Fruit fly (Drosophila melanogaster): ENCODE results near the gene CG15879.

Gene CG15879

DNA sequence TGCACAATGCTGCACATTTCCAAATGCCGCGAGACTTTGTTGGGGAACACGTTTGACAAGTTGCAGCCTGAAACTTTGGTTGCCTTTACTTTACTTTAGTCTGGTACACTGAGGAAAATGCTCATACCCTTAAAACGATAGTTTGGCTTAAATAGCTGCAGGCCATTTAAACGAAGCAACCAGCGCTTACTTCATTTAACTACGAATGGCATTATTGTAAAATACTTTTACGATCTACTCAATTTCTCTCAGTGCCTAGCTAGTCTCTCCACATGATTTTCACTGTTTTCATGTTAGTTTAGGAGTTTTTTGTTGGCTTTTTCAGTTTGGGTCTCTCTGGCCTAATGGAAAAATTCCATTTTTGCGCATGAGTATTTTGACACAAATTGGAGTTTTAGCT, 6.9 kb downstream of the CG15879 start (continued):
- TF ChIP-seq CG1602 (GFP tag; optimal IDR thresholded peaks at IDR 0.05) (peak; percentile 51), disco-r (GFP tag; optimal IDR thresholded peaks at IDR 0.05) (no peak), lov (optimal IDR thresholded peaks at IDR 0.05) (no peak), lov (GFP tag; IDR thresholded peaks at IDR 0.05) (peak; percentile 88), CG8765 (GFP tag; IDR thresholded peaks at IDR 0.05) (peak; percentile 29; the same call in 1 of the 2 replicates), CrebB (tag; optimal IDR thresholded peaks at IDR 0.05) (peak; percentile 21), CG2129 (GFP tag; IDR thresholded peaks at IDR 0.05; ENCODE audit: partially characterized antibody) (no peak), HmgZ (tag; optimal IDR thresholded peaks at IDR 0.05) (peak; percentile 40), CG1832 (GFP tag; optimal IDR thresholded peaks at IDR 0.05) (no peak), Hsf (GFP tag; optimal IDR thresholded peaks at IDR 0.05) (peak; percentile 62), Med (GFP tag) (peak; percentile 91), yki (optimal IDR thresholded peaks at IDR 0.05) (no peak), CG14014 (GFP tag; IDR thresholded peaks at IDR 0.05) (peak; percentile 82), CG33557 (GFP tag; optimal IDR thresholded peaks at IDR 0.05) (peak; percentile 61), tll (GFP tag; optimal IDR thresholded peaks at IDR 0.05) (no peak), dm (GFP tag; optimal IDR thresholded peaks at IDR 0.05) (peak; percentile 41), psq (GFP tag; optimal IDR thresholded peaks at IDR 0.05) (no peak), BEAF-32 (GFP tag; optimal IDR thresholded peaks at IDR 0.05) (no peak), CG14441 (GFP tag; IDR thresholded peaks at IDR 0.05) (peak; percentile 84), Myb (GFP tag; optimal IDR thresholded peaks at IDR 0.05) (no peak), CG6683 (GFP tag; optimal IDR thresholded peaks at IDR 0.05) (no peak), PHDP (tag; optimal IDR thresholded peaks at IDR 0.05) (peak; percentile 55), Dbx (GFP tag; IDR thresholded peaks at IDR 0.05) (no peak), CG6654 (GFP tag; optimal IDR thresholded peaks at IDR 0.05) (peak; percentile 65), Sry-δ (GFP tag; optimal IDR thresholded peaks at IDR 0.05) (peak; percentile 36), CoRest (tag; optimal IDR thresholded peaks at IDR 0.05) (peak; percentile 67), CG30403 (GFP tag; optimal IDR thresholded peaks at IDR 0.05) (peak; percentile 68), CG6791 (GFP tag; IDR thresholded peaks at IDR 0.05; ENCODE audit: partially characterized antibody) (no peak), Oli (tag; optimal IDR thresholded peaks at IDR 0.05) (peak; percentile 76), CG31224 (GFP tag; IDR thresholded peaks at IDR 0.05) (peak; percentile 50), Hand (GFP tag; optimal IDR thresholded peaks at IDR 0.05) (no peak), ase (GFP tag; IDR thresholded peaks at IDR 0.05) (peak; percentile 80), CG4820 (GFP tag; optimal IDR thresholded peaks at IDR 0.05) (peak; percentile 83), Neu2 (GFP tag; optimal IDR thresholded peaks at IDR 0.05; ENCODE audit: borderline replicate concordance) (no peak), Sox102F (GFP tag; optimal IDR thresholded peaks at IDR 0.05) (peak; percentile 83), zfh1 (GFP tag; IDR thresholded peaks at IDR 0.05) (peak; percentile 87), Sry-β (GFP tag; optimal IDR thresholded peaks at IDR 0.05) (peak; percentile 40), tna (GFP tag; IDR thresholded peaks at IDR 0.05; ENCODE audit: partially characterized antibody) (no peak), CG17361 (GFP tag; IDR thresholded peaks at IDR 0.05) (peak; percentile 86), CG42726 (GFP tag; IDR thresholded peaks at IDR 0.05; ENCODE audit: partially characterized antibody) (no peak), ci (GFP tag; IDR thresholded peaks at IDR 0.05) (peak; percentile 97), CG17912 (GFP tag; optimal IDR thresholded peaks at IDR 0.05) (no peak), CG7372 (GFP tag; IDR thresholded peaks at IDR 0.05) (peak; percentile 69), seq (GFP tag; IDR thresholded peaks at IDR 0.05) (peak; percentile 60; the same call in 1 of the 2 replicates), sob (GFP tag; IDR thresholded peaks at IDR 0.05) (peak; percentile 73; the same call in 1 of the 2 replicates), CG17328 (GFP tag; IDR thresholded peaks at IDR 0.05) (peak; percentile 91), Dfd (GFP tag; optimal IDR thresholded peaks at IDR 0.05) (no peak), CG9437 (GFP tag; optimal IDR thresholded peaks at IDR 0.05) (peak; percentile 34), dimm (GFP tag; IDR thresholded peaks at IDR 0.05) (peak; percentile 54; the same call in 1 of the 2 replicates), CG7357 (GFP tag; IDR thresholded peaks at IDR 0.05) (peak; percentile 64), CG3281 (GFP tag; optimal IDR thresholded peaks at IDR 0.05) (peak; percentile 27)

All from whole organism, embryonic.